Fruit fly (Drosophila melanogaster): ENCODE data around the gene CG9692.

Gene CG9692

dm6 chr3L:16679492-16680120 lies 25.2 kb upstream of the CG9692 start:
- TF ChIP-seq CG8478 (optimal IDR thresholded peaks at IDR 0.05) (no peak), CTCF (optimal IDR thresholded peaks at IDR 0.05) (no peak)

dm6 chr3L:16682371-16682770 lies 22.4 kb upstream of the CG9692 start:
- no peak for TF ChIP-seq CTCF (optimal IDR thresholded peaks at IDR 0.05)
- TF ChIP-seq CG8478 (optimal IDR thresholded peaks at IDR 0.05): no peak

- TF ChIP-seq CTCF (optimal IDR thresholded peaks at IDR 0.05) (no peak), CG8478 (optimal IDR thresholded peaks at IDR 0.05) (no peak)
Observed at dm6 chr3L:16683007-16683406, 21.8 kb upstream of the CG9692 start.

- TF ChIP-seq CG8478 (optimal IDR thresholded peaks at IDR 0.05) (no peak), CTCF (optimal IDR thresholded peaks at IDR 0.05) (no peak)
Observed at dm6 chr3L:16689491-16689890, 15.3 kb upstream of the CG9692 start.

dm6 chr3L:16690055-16690454 lies 14.7 kb upstream of the CG9692 start:
- TF ChIP-seq CTCF (optimal IDR thresholded peaks at IDR 0.05) (no peak), CG8478 (optimal IDR thresholded peaks at IDR 0.05) (no peak)

dm6 chr3L:16693844-16694243 lies 10.9 kb upstream of the CG9692 start:
- TF ChIP-seq CTCF (optimal IDR thresholded peaks at IDR 0.05) (no peak), CG8478 (optimal IDR thresholded peaks at IDR 0.05) (no peak)

- TF ChIP-seq CTCF (optimal IDR thresholded peaks at IDR 0.05): no peak
- no peak for TF ChIP-seq CG8478 (optimal IDR thresholded peaks at IDR 0.05)
Observed at dm6 chr3L:16695076-16695847, 9.5 kb upstream of the CG9692 start.

dm6 chr3L:16697069-16697468 lies 7.7 kb upstream of the CG9692 start:
- TF ChIP-seq CG8478 (optimal IDR thresholded peaks at IDR 0.05) (no peak), CTCF (optimal IDR thresholded peaks at IDR 0.05) (no peak)

- TF ChIP-seq CTCF (optimal IDR thresholded peaks at IDR 0.05) (no peak), CG8478 (optimal IDR thresholded peaks at IDR 0.05) (no peak)
Observed at dm6 chr3L:16698089-16698488, 6.7 kb upstream of the CG9692 start.

dm6 chr3L:16699292-16700026 lies 5.3 kb upstream of the CG9692 start:
- TF ChIP-seq CG8478 (optimal IDR thresholded peaks at IDR 0.05): no peak
- TF ChIP-seq CTCF (optimal IDR thresholded peaks at IDR 0.05): no peak

- TF ChIP-seq CTCF (optimal IDR thresholded peaks at IDR 0.05) (no peak), CG8478 (optimal IDR thresholded peaks at IDR 0.05) (no peak)
Observed at dm6 chr3L:16702866-16703265, 1.9 kb upstream of the CG9692 start.

- TF ChIP-seq CG8478 (optimal IDR thresholded peaks at IDR 0.05): no peak
- TF ChIP-seq CTCF (optimal IDR thresholded peaks at IDR 0.05): no peak
Observed at dm6 chr3L:16704251-16704650, 522 bp upstream of the CG9692 start.

- TF ChIP-seq CG8478 (optimal IDR thresholded peaks at IDR 0.05) (no peak), CTCF (optimal IDR thresholded peaks at IDR 0.05) (peak; percentile 62 to 70)
Observed at dm6 chr3L:16705630-16706029, 857 bp downstream of the CG9692 start.

dm6 chr3L:16708738-16709350 lies 4.1 kb downstream of the CG9692 start:
- no peak for TF ChIP-seq CTCF (optimal IDR thresholded peaks at IDR 0.05)

- TF ChIP-seq CG8478 (optimal IDR thresholded peaks at IDR 0.05) (no peak), CTCF (optimal IDR thresholded peaks at IDR 0.05) (no peak)
Observed at dm6 chr3L:16709673-16710257, 5.0 kb downstream of the CG9692 start.

All from S2 (cell line).